Worm (Caenorhabditis elegans): Measurements from ENCODE around the gene F23F1.4.

Gene F23F1.4

ce11 chrII:28283-28682, at the start of gene F23F1.4:
Gene F23F1.4, minus strand, starts transcription at chrII:28423.
- TF ChIP-seq nhr-25 (tag; optimal IDR thresholded peaks at IDR 0.05): peak; percentile 53
- TF ChIP-seq nhr-129 (tag; optimal IDR thresholded peaks at IDR 0.05): no peak
- peak; percentile 85 for TF ChIP-seq nhr-6 (tag; optimal IDR thresholded peaks at IDR 0.05)

DNA sequence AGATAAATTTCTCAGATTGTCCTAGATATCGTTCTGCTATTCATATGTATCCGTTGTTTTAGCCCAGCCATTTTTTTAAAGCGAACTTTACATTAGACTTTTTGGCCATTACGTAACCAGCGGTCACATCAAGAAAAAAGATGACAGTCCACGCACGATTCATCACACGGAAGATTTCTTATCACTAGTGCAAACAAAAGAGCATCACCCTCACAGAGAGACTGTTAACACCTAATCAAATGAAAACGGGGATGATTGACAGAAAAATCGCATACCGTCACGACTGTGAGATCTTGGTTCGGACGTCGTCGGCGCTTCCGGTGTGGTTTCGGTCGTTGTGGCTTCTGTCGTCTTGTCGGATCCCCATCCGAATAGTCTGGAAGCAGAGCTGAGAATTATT, 48.4 kb upstream of the F23F1.4 start:
- no peak for TF ChIP-seq blmp-1 (tag; optimal IDR thresholded peaks at IDR 0.05; ENCODE audit: insufficient read depth)
- TF ChIP-seq fos-1 (tag; optimal IDR thresholded peaks at IDR 0.05): peak; percentile 66
- no peak for TF ChIP-seq ama-1 (optimal IDR thresholded peaks at IDR 0.05)
- TF ChIP-seq unc-62 (GFP tag; optimal IDR thresholded peaks at IDR 0.05): no peak
- no peak for TF ChIP-seq F13H6.1 (tag; optimal IDR thresholded peaks at IDR 0.05)
- no peak for TF ChIP-seq nhr-25 (tag; optimal IDR thresholded peaks at IDR 0.05)

ce11 chrII:75831-76230, 47.6 kb upstream of the F23F1.4 start:
- TF ChIP-seq nhr-23 (tag; optimal IDR thresholded peaks at IDR 0.05): no peak
- no peak for TF ChIP-seq unc-39 (tag; optimal IDR thresholded peaks at IDR 0.05)
- TF ChIP-seq ztf-11 (tag; optimal IDR thresholded peaks at IDR 0.05): no peak
- TF ChIP-seq fos-1 (tag; optimal IDR thresholded peaks at IDR 0.05): no peak
- TF ChIP-seq mab-5 (tag; optimal IDR thresholded peaks at IDR 0.05): no peak
- TF ChIP-seq dmd-4 (tag; optimal IDR thresholded peaks at IDR 0.05): no peak
- TF ChIP-seq nhr-77 (tag; optimal IDR thresholded peaks at IDR 0.05): no peak
- no peak for TF ChIP-seq elt-1 (tag; optimal IDR thresholded peaks at IDR 0.05)
- TF ChIP-seq blmp-1 (tag; optimal IDR thresholded peaks at IDR 0.05; ENCODE audit: insufficient read depth): no peak
- TF ChIP-seq ZK546.5 (tag; optimal IDR thresholded peaks at IDR 0.05): no peak

- TF ChIP-seq R02D3.7 (tag; optimal IDR thresholded peaks at IDR 0.05) (no peak), skn-1 (tag; optimal IDR thresholded peaks at IDR 0.05) (no peak), fos-1 (tag; optimal IDR thresholded peaks at IDR 0.05) (no peak), unc-39 (tag; optimal IDR thresholded peaks at IDR 0.05) (no peak), dmd-4 (tag; optimal IDR thresholded peaks at IDR 0.05) (no peak), nhr-23 (tag; optimal IDR thresholded peaks at IDR 0.05) (no peak), mab-5 (tag; optimal IDR thresholded peaks at IDR 0.05) (no peak), crh-2 (tag; optimal IDR thresholded peaks at IDR 0.05) (no peak), lin-13 (GFP tag; optimal IDR thresholded peaks at IDR 0.05) (no peak), nhr-77 (tag; optimal IDR thresholded peaks at IDR 0.05) (no peak), alr-1 (tag; optimal IDR thresholded peaks at IDR 0.05) (no peak)
Measured at ce11 chrII:73892-74291, 45.7 kb upstream of the F23F1.4 start.

DNA sequence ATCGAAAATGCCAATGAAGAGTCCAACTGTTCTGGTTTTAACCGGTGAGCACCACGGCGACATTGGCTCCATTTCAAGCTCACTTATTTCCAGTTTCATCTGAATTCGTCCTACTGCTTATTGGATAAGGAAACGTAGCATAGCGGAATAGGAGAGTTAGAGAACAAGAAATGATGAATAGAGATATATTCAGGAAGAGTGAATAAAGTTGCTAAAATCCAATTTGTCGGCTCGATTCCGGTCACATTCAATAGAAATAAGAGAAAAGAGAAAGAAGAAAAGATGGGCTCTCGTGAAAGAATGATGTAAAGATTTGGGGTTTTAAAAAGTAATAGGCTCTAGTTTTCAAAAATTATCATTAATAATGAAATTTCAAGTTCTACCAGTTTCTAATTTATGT, 45.1 kb upstream of the F23F1.4 start:
- no peak for TF ChIP-seq nhr-77 (tag; optimal IDR thresholded peaks at IDR 0.05)
- TF ChIP-seq C34F6.9 (tag; optimal IDR thresholded peaks at IDR 0.05): no peak
- TF ChIP-seq mab-5 (tag; optimal IDR thresholded peaks at IDR 0.05): no peak
- no peak for TF ChIP-seq ZK546.5 (tag; optimal IDR thresholded peaks at IDR 0.05)
- peak; percentile 6 for TF ChIP-seq F13H6.1 (tag; optimal IDR thresholded peaks at IDR 0.05)
- no peak for TF ChIP-seq ceh-82 (tag; optimal IDR thresholded peaks at IDR 0.05)
- TF ChIP-seq nhr-25 (tag; optimal IDR thresholded peaks at IDR 0.05): no peak

DNA sequence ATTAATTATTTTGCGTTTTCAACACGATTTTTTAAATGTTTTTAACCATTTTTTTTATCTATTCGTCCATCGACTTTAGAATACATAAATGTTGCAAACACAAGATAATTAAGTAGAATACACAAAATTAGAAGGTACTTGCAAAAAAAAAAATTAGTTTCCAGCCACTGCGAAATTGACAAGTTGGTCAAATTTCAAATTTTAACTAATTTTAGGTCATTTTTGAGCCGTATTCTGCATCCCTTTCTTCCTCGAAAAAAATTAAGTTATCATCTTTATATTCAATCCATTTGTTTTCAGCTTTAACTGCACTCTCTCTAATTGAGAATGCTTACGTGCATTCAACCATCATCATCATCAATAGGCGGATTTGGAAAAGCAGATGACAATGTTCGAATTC, 41.1 kb upstream of the F23F1.4 start, which contains the start of gene egl-26:
Gene egl-26 (plus strand): TSS at position 301 of the 400 bp plus-strand sequence.
- TF ChIP-seq alr-1 (tag; optimal IDR thresholded peaks at IDR 0.05) (no peak), nhr-237 (tag; optimal IDR thresholded peaks at IDR 0.05) (no peak), nhr-23 (tag; optimal IDR thresholded peaks at IDR 0.05) (no peak), F13H6.1 (tag; optimal IDR thresholded peaks at IDR 0.05) (no peak)

DNA sequence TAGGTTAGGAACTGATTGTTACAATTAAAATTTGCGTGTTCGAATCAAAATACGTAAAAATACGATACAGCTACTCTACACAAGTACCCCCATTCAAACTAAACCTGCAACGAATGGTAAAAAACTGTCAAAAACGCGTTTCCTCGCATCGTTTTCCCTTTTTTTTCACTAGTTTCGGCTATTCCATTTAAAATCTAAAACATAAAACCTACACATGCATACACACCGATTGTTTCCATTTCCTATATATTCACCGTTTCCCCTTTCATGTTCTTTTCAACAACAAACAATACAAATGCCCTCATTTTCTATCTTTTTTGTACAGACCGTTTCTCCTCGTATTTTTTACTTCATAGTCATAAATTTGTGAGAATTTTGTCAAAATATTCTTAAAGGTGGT, 40.5 kb upstream of the F23F1.4 start:
- TF ChIP-seq lsy-2 (tag; optimal IDR thresholded peaks at IDR 0.05) (no peak), lin-13 (GFP tag; optimal IDR thresholded peaks at IDR 0.05) (no peak), zag-1 (tag; optimal IDR thresholded peaks at IDR 0.05) (no peak), crh-2 (tag; optimal IDR thresholded peaks at IDR 0.05) (no peak), gmeb-1 (tag; optimal IDR thresholded peaks at IDR 0.05) (no peak), R02D3.7 (tag; optimal IDR thresholded peaks at IDR 0.05) (no peak), nhr-77 (tag; optimal IDR thresholded peaks at IDR 0.05) (no peak), ama-1 (optimal IDR thresholded peaks at IDR 0.05) (no peak), nhr-10 (tag; optimal IDR thresholded peaks at IDR 0.05) (no peak), mdl-1 (tag; optimal IDR thresholded peaks at IDR 0.05) (no peak), nhr-21 (tag; optimal IDR thresholded peaks at IDR 0.05) (no peak), snpc-4 (tag; optimal IDR thresholded peaks at IDR 0.05) (no peak), mbf-1 (tag; optimal IDR thresholded peaks at IDR 0.05) (no peak), ceh-82 (tag; optimal IDR thresholded peaks at IDR 0.05) (no peak), unc-39 (tag; optimal IDR thresholded peaks at IDR 0.05) (no peak), peb-1 (tag; optimal IDR thresholded peaks at IDR 0.05) (no peak)

Data from whole organism, L2 larva.